Worm (Caenorhabditis elegans): ENCODE measurements around the gene ZK757.1.

DNA sequence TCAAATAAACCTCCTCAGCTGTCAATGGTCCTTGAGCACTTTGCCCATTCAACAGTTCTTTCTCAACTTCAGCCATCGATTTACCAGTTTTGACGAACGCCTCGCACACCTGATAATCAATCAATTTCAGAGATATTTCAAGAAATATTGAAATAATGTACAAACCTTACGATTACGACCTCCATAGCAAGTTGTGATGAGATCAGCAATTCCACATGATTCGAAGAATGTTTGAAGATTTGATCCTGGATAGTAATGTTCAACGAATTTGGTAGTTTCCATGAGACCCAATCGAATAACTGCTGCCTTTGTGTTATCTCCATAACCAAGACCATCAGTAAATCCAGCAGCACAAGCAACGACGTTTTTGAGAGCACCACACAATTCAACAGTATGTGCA lies 16.0 kb downstream of the ZK757.1 start:
- TF ChIP-seq W03F9.2 (tag; optimal IDR thresholded peaks at IDR 0.05) = no peak
- no peak for TF ChIP-seq dao-5 (tag; optimal IDR thresholded peaks at IDR 0.05)
